Fruit fly (Drosophila melanogaster): ENCODE data around the gene CG2256.

CG2256 gene

DNA sequence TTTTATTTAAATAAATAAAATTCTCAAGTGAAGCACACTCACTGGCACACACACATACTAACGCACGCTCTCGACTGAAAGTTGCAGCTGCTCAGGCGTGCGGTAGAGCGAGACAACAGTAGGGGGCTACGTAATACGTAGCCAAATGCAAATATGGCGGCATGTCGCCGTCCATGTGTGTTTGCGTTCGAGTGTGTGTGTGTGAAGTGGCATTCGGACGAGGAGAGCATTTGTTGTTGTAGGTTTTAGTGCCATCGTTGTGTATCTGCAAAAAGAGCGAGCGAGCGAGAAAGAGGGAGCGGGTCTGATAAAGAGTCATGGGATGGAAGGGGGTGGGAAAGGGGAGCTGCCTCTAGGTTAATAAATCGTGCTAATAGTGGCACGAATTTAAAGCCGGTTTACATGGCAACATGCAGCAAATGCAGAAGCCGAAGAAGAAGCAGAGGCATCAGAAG, 28.5 kb downstream of the CG2256 start:
- TF ChIP-seq dl (GFP tag; optimal IDR thresholded peaks at IDR 0.05; ENCODE audit: insufficient read depth in 1 of 2, partially characterized antibody in 2 of 2): peak in 1 of 2 experiments; percentile 76
- TF ChIP-seq jim (GFP tag; optimal IDR thresholded peaks at IDR 0.05): no peak
- peak; percentile 59 for TF ChIP-seq Hnf4 (GFP tag; optimal IDR thresholded peaks at IDR 0.05)
- peak; percentile 6 to 20 for TF ChIP-seq foxo (GFP tag; optimal IDR thresholded peaks at IDR 0.05)
- TF ChIP-seq CrebA (GFP tag; optimal IDR thresholded peaks at IDR 0.05; ENCODE audit: borderline replicate concordance): peak; percentile 77
- TF ChIP-seq pan (optimal IDR thresholded peaks at IDR 0.05): no peak
- TF ChIP-seq psq (GFP tag; optimal IDR thresholded peaks at IDR 0.05): peak; percentile 52
- TF ChIP-seq Sp1 (GFP tag; optimal IDR thresholded peaks at IDR 0.05): peak; percentile 13
- no peak for TF ChIP-seq Dfd (GFP tag; optimal IDR thresholded peaks at IDR 0.05)
- no peak for TF ChIP-seq Mio (GFP tag; optimal IDR thresholded peaks at IDR 0.05)
- TF ChIP-seq N (GFP tag; optimal IDR thresholded peaks at IDR 0.05): peak; percentile 31
- peak; percentile 53 for TF ChIP-seq Hr83 (GFP tag; optimal IDR thresholded peaks at IDR 0.05; ENCODE audit: poor library complexity, severe bottlenecking)
- peak; percentile 22 for TF ChIP-seq Rel (GFP tag; optimal IDR thresholded peaks at IDR 0.05)
- peak; percentile 85 for TF ChIP-seq Rel (tag; optimal IDR thresholded peaks at IDR 0.05)
- peak; percentile 33 for TF ChIP-seq rgr (GFP tag; optimal IDR thresholded peaks at IDR 0.05)
- peak; percentile 78 for TF ChIP-seq h (GFP tag; optimal IDR thresholded peaks at IDR 0.05)
- no peak for TF ChIP-seq ey (GFP tag; optimal IDR thresholded peaks at IDR 0.05)
- TF ChIP-seq CG32264 (GFP tag; optimal IDR thresholded peaks at IDR 0.05): no peak
- TF ChIP-seq dmrt93B (GFP tag; optimal IDR thresholded peaks at IDR 0.05): no peak
- TF ChIP-seq HLH106 (tag; optimal IDR thresholded peaks at IDR 0.05): no peak
- TF ChIP-seq tai (GFP tag; optimal IDR thresholded peaks at IDR 0.05): no peak
- peak; percentile 23 for TF ChIP-seq br (GFP tag; optimal IDR thresholded peaks at IDR 0.05)
- TF ChIP-seq brk (GFP tag; optimal IDR thresholded peaks at IDR 0.05): peak; percentile 70
- peak; percentile 23 for TF ChIP-seq Dif (GFP tag; optimal IDR thresholded peaks at IDR 0.05; ENCODE audit: partially characterized antibody)
- TF ChIP-seq Abd-B (GFP tag; optimal IDR thresholded peaks at IDR 0.05): no peak
- TF ChIP-seq fru (GFP tag; optimal IDR thresholded peaks at IDR 0.05): peak; percentile 37
- no peak for TF ChIP-seq sage (GFP tag; optimal IDR thresholded peaks at IDR 0.05)
- no peak for TF ChIP-seq OdsH (GFP tag; optimal IDR thresholded peaks at IDR 0.05)
- TF ChIP-seq Jra (GFP tag; optimal IDR thresholded peaks at IDR 0.05): peak; percentile 65
- no peak for TF ChIP-seq GATAd (GFP tag; optimal IDR thresholded peaks at IDR 0.05)
- TF ChIP-seq Myc (optimal IDR thresholded peaks at IDR 0.05): no peak
- TF ChIP-seq dsf (GFP tag; optimal IDR thresholded peaks at IDR 0.05; ENCODE audit: borderline replicate concordance): no peak
- no peak for TF ChIP-seq sv (GFP tag; optimal IDR thresholded peaks at IDR 0.05)

DNA sequence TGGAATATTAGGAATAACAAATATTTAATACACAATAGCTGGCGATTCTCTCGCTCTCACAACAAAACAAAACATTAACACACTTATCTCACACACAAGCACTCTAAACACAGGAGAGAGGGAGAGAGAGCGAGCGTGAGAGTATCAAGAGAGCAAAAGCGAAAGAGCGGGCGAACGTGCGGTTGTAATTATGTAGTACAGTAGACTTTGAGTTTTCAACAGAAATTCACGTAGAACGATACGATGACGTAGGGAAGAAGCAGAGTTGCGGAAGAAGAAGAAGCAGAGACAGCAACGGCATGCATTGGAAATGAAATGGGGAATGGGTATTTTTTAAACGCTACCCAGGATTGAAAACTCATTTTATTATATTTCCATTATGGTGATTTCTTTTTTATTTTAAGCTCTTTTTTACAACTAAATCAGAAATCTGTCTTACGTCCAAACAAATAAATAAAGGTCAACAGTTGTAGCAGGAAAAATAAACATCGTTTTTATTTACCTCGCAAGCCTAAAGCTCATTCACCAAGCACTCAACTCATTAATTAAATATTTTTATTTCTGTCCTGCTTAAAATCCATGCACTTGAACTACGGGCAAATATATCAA, 29.1 kb downstream of the CG2256 start:
- peak; percentile 74 for TF ChIP-seq Vsx2 (GFP tag; optimal IDR thresholded peaks at IDR 0.05; ENCODE audit: partially characterized antibody)
- no peak for TF ChIP-seq lola (GFP tag; optimal IDR thresholded peaks at IDR 0.05)
- TF ChIP-seq Abd-B (GFP tag; optimal IDR thresholded peaks at IDR 0.05): no peak
- peak; percentile 43 for TF ChIP-seq Hr83 (GFP tag; optimal IDR thresholded peaks at IDR 0.05; ENCODE audit: poor library complexity, severe bottlenecking)
- no peak for TF ChIP-seq Mio (GFP tag; optimal IDR thresholded peaks at IDR 0.05)
- no peak for TF ChIP-seq GATAd (GFP tag; optimal IDR thresholded peaks at IDR 0.05)
- no peak for TF ChIP-seq woc (GFP tag; optimal IDR thresholded peaks at IDR 0.05)
- no peak for TF ChIP-seq HLH106 (tag; optimal IDR thresholded peaks at IDR 0.05)
- no peak for TF ChIP-seq CG9705 (GFP tag; optimal IDR thresholded peaks at IDR 0.05)
- TF ChIP-seq OdsH (GFP tag; optimal IDR thresholded peaks at IDR 0.05): no peak
- no peak for TF ChIP-seq Myc (optimal IDR thresholded peaks at IDR 0.05)
- TF ChIP-seq sage (GFP tag; optimal IDR thresholded peaks at IDR 0.05): no peak
- TF ChIP-seq tai (GFP tag; optimal IDR thresholded peaks at IDR 0.05): no peak
- no peak for TF ChIP-seq foxo (GFP tag; optimal IDR thresholded peaks at IDR 0.05)
- no peak for TF ChIP-seq CrebA (GFP tag; optimal IDR thresholded peaks at IDR 0.05; ENCODE audit: borderline replicate concordance)
- TF ChIP-seq sv (GFP tag; optimal IDR thresholded peaks at IDR 0.05): no peak
- TF ChIP-seq Dif (GFP tag; optimal IDR thresholded peaks at IDR 0.05; ENCODE audit: partially characterized antibody): peak; percentile 92
- peak; percentile 95 to 96 for TF ChIP-seq dl (GFP tag; optimal IDR thresholded peaks at IDR 0.05; ENCODE audit: insufficient read depth in 1 of 2, partially characterized antibody in 2 of 2)
